Worm (Caenorhabditis elegans) whole organism, late embryonic: ENCODE measurements around the gene calf-1.

Experiments used
- C08G9.2 ChIP-seq: sonication (generic microtip); optimal IDR thresholded peaks from 2 replicates; lab custom pipeline; 2016; ENCODE audit warnings: mild to moderate bottlenecking, missing genetic modification characterization, moderate library complexity, missing compliant biosample characterization
- C38D4.7 ChIP-seq: fragments of 200-800 bp; sonication (Bioruptor generic); optimal IDR thresholded peaks from 2 replicates; lab custom pipeline; 2018; ENCODE audit warnings: mild to moderate bottlenecking, missing genetic modification characterization, moderate library complexity, missing compliant biosample characterization
- F13H6.1 ChIP-seq: sonication (generic microtip); optimal IDR thresholded peaks from 2 replicates; lab custom pipeline; 2016; ENCODE audit warnings: missing genetic modification characterization, missing compliant biosample characterization
- K09A11.1 ChIP-seq: sonication (generic microtip); optimal IDR thresholded peaks from 2 replicates; lab custom pipeline; 2017; ENCODE audit warnings: antibody characterized with exemption, mild to moderate bottlenecking, missing genetic modification characterization, missing compliant biosample characterization; ENCODE audit not compliant: insufficient read depth
- T23F11.4 ChIP-seq: fragments of 200-800 bp; sonication (Bioruptor generic); optimal IDR thresholded peaks from 2 replicates; lab custom pipeline; 2018; ENCODE audit warnings: mild to moderate bottlenecking, missing genetic modification characterization, missing compliant biosample characterization
- Y22D7AL.16 ChIP-seq: sonication (generic microtip); optimal IDR thresholded peaks from 2 replicates; lab custom pipeline; 2016; ENCODE audit warnings: missing genetic modification characterization, missing compliant biosample characterization
- ceh-14 ChIP-seq: sonication (generic microtip); optimal IDR thresholded peaks from 2 replicates; lab custom pipeline; 2016; ENCODE audit warnings: missing genotype, missing genetic modification characterization, missing compliant biosample characterization
- ceh-18 ChIP-seq: sonication (generic microtip); optimal IDR thresholded peaks from 2 replicates; lab custom pipeline; 2016; ENCODE audit warnings: missing genetic modification characterization, missing compliant biosample characterization
- ceh-22 ChIP-seq: sonication (generic microtip); optimal IDR thresholded peaks from 2 replicates; lab custom pipeline; 2017; ENCODE audit warnings: missing biosample characterization, missing genetic modification characterization
- ceh-24 ChIP-seq: sonication (generic microtip); optimal IDR thresholded peaks from 2 replicates; lab custom pipeline; 2016; ENCODE audit warnings: mild to moderate bottlenecking, missing genetic modification characterization, missing compliant biosample characterization
- ceh-30 ChIP-seq: fragments of 150-350 bp; optimal IDR thresholded peaks from 2 replicates; lab custom pipeline; 2014; ENCODE audit warnings: missing biosample characterization, missing genetic modification characterization
- ceh-34 ChIP-seq: sonication (generic microtip); optimal IDR thresholded peaks from 2 replicates; lab custom pipeline; 2016; ENCODE audit warnings: mild to moderate bottlenecking, missing genetic modification characterization, missing compliant biosample characterization
- ceh-45 ChIP-seq: fragments of 200-800 bp; sonication (Bioruptor generic); IDR thresholded peaks from 2 replicates; pipeline ENCODE4 v1.3.6; 2022; ENCODE audit warnings: missing genetic modification reagents, missing genetic modification characterization, missing compliant biosample characterization
- ceh-48 ChIP-seq: sonication (generic microtip); optimal IDR thresholded peaks from 2 replicates; lab custom pipeline; 2016; ENCODE audit warnings: missing genetic modification characterization, inconsistent platforms, missing compliant biosample characterization
- ceh-6 ChIP-seq: fragments of 200-800 bp; sonication (Bioruptor generic); optimal IDR thresholded peaks from 2 replicates; lab custom pipeline; 2018; ENCODE audit warnings: mild to moderate bottlenecking, missing genetic modification characterization, missing compliant biosample characterization
- ceh-9 ChIP-seq: sonication (generic microtip); optimal IDR thresholded peaks from 2 replicates; lab custom pipeline; 2016; ENCODE audit warnings: mild to moderate bottlenecking, missing genetic modification characterization, inconsistent platforms, missing compliant biosample characterization
- elt-4 ChIP-seq: sonication (generic microtip); optimal IDR thresholded peaks from 2 replicates; lab custom pipeline; 2016; ENCODE audit warnings: missing genetic modification characterization, missing compliant biosample characterization
- fax-1 ChIP-seq: sonication (generic microtip); optimal IDR thresholded peaks from 2 replicates; lab custom pipeline; 2016; ENCODE audit warnings: missing genotype, missing genetic modification characterization, missing compliant biosample characterization
- fkh-10 ChIP-seq: fragments of 150-350 bp; optimal IDR thresholded peaks from 2 replicates; lab custom pipeline; 2014; ENCODE audit warnings: missing biosample characterization, missing genetic modification reagents, missing genetic modification characterization
- fkh-6 ChIP-seq: sonication (generic microtip); optimal IDR thresholded peaks from 2 replicates; lab custom pipeline; 2016; ENCODE audit warnings: missing genetic modification characterization, missing compliant biosample characterization
- gmeb-2 ChIP-seq: sonication (generic microtip); optimal IDR thresholded peaks from 2 replicates; lab custom pipeline; 2016; ENCODE audit warnings: missing genetic modification characterization, inconsistent platforms, missing compliant biosample characterization
- hlh-13 ChIP-seq: fragments of 200-800 bp; sonication (Bioruptor generic); optimal IDR thresholded peaks from 2 replicates; lab custom pipeline; 2018; ENCODE audit warnings: mild to moderate bottlenecking, missing genetic modification characterization, missing compliant biosample characterization
- hlh-15 ChIP-seq: sonication (generic microtip); optimal IDR thresholded peaks from 2 replicates; lab custom pipeline; 2016; ENCODE audit warnings: missing genetic modification characterization, missing compliant biosample characterization
- hlh-30 ChIP-seq: sonication (generic microtip); optimal IDR thresholded peaks from 2 replicates; lab custom pipeline; 2017; ENCODE audit warnings: antibody characterized with exemption, missing genetic modification characterization, missing compliant biosample characterization; ENCODE audit not compliant: insufficient read depth
- lin-11 ChIP-seq: fragments of 200-800 bp; sonication (Bioruptor generic); optimal IDR thresholded peaks from 2 replicates; lab custom pipeline; 2018; ENCODE audit warnings: mild to moderate bottlenecking, missing genetic modification characterization, missing compliant biosample characterization
- madf-2 ChIP-seq: sonication (generic microtip); optimal IDR thresholded peaks from 2 replicates; lab custom pipeline; 2017; ENCODE audit warnings: missing genetic modification characterization, missing compliant biosample characterization
- nfya-1 ChIP-seq: sonication (generic microtip); optimal IDR thresholded peaks from 2 replicates; lab custom pipeline; 2017; ENCODE audit warnings: missing genetic modification characterization, mild to moderate bottlenecking, missing compliant biosample characterization, antibody characterized with exemption, moderate library complexity
- nhr-11 ChIP-seq: fragments of 150-350 bp; optimal IDR thresholded peaks from 2 replicates; lab custom pipeline; 2014; ENCODE audit warnings: missing biosample characterization, missing genetic modification characterization
- nhr-232 ChIP-seq: sonication (generic microtip); optimal IDR thresholded peaks from 2 replicates; lab custom pipeline; 2016; ENCODE audit warnings: missing genetic modification characterization, missing compliant biosample characterization
- npax-4 ChIP-seq: sonication (generic microtip); optimal IDR thresholded peaks from 2 replicates; lab custom pipeline; 2016; ENCODE audit warnings: missing genetic modification characterization, missing compliant biosample characterization
- pat-9 ChIP-seq: fragments of 200-800 bp; sonication (Bioruptor generic); optimal IDR thresholded peaks from 2 replicates; lab custom pipeline; 2018; ENCODE audit warnings: mild to moderate bottlenecking, missing genetic modification characterization, moderate library complexity, missing compliant biosample characterization
- pax-1 ChIP-seq: fragments of 150-350 bp; optimal IDR thresholded peaks from 2 replicates; lab custom pipeline; 2014; ENCODE audit warnings: missing biosample characterization, missing genetic modification characterization
- pha-2 ChIP-seq: sonication (generic microtip); optimal IDR thresholded peaks from 2 replicates; lab custom pipeline; 2017; ENCODE audit warnings: mild to moderate bottlenecking, missing genetic modification characterization, missing compliant biosample characterization
- pha-4 ChIP-seq: fragments of 150-350 bp; optimal IDR thresholded peaks from 2 replicates; lab custom pipeline; 2018; ENCODE audit warnings: missing biosample characterization, missing genetic modification reagents, missing genetic modification characterization
- rnt-1 ChIP-seq: sonication (generic microtip); optimal IDR thresholded peaks from 2 replicates; lab custom pipeline; 2016; ENCODE audit warnings: missing genetic modification characterization, missing compliant biosample characterization
- sdc-2 ChIP-seq: sonication (generic microtip); optimal IDR thresholded peaks from 2 replicates; lab custom pipeline; 2016; ENCODE audit warnings: missing genotype, missing genetic modification characterization, missing compliant biosample characterization
- syd-9 ChIP-seq: sonication (generic microtip); optimal IDR thresholded peaks from 2 replicates; lab custom pipeline; 2016; ENCODE audit warnings: mild to moderate bottlenecking, missing genetic modification characterization, moderate library complexity, missing compliant biosample characterization
- tbx-2 ChIP-seq: sonication (generic microtip); optimal IDR thresholded peaks from 2 replicates; lab custom pipeline; 2016; ENCODE audit warnings: missing genetic modification characterization, missing compliant biosample characterization
- unc-42 ChIP-seq: sonication (generic microtip); optimal IDR thresholded peaks from 2 replicates; lab custom pipeline; 2016; ENCODE audit warnings: missing genotype, missing genetic modification characterization, missing compliant biosample characterization
- unc-86 ChIP-seq: sonication (generic microtip); optimal IDR thresholded peaks from 2 replicates; lab custom pipeline; 2016; ENCODE audit warnings: missing genetic modification characterization, missing compliant biosample characterization
- zip-5 ChIP-seq: sonication (generic microtip); optimal IDR thresholded peaks from 2 replicates; lab custom pipeline; 2016; ENCODE audit warnings: missing genetic modification characterization, missing compliant biosample characterization
- ztf-16 ChIP-seq: sonication (generic microtip); optimal IDR thresholded peaks from 2 replicates; lab custom pipeline; 2017; ENCODE audit warnings: missing genetic modification characterization, missing compliant biosample characterization

Gene calf-1

ce11 chrV:20506542-20506941 lies 27.7 kb upstream of the calf-1 start:
- TF ChIP-seq ceh-48 (tag; lab: Kevin White, UChicago) (no peak), ceh-9 (tag; lab: Kevin White, UChicago) (no peak), ceh-22 (tag; lab: Kevin White, UChicago) (no peak), pax-1 (no peak), hlh-15 (tag; lab: Kevin White, UChicago) (no peak), T23F11.4 (GFP tag; lab: Kevin White, UChicago) (no peak), ceh-45 (no peak), C38D4.7 (GFP tag; lab: Kevin White, UChicago) (no peak), pha-2 (tag; lab: Kevin White, UChicago) (no peak), hlh-13 (GFP tag; lab: Kevin White, UChicago) (no peak), syd-9 (tag; lab: Kevin White, UChicago) (no peak), C08G9.2 (tag; lab: Kevin White, UChicago) (no peak), F13H6.1 (tag; lab: Kevin White, UChicago) (no peak), ztf-16 (tag; lab: Kevin White, UChicago) (no peak), fkh-10 (GFP tag; lab: Kevin White, UChicago) (no peak)

- TF ChIP-seq Y22D7AL.16 (tag; lab: Kevin White, UChicago) (no peak), npax-4 (tag; lab: Kevin White, UChicago) (no peak), elt-4 (tag; lab: Kevin White, UChicago) (no peak), unc-86 (tag; lab: Kevin White, UChicago) (no peak), nhr-232 (no peak), pat-9 (no peak), nfya-1 (tag; lab: Kevin White, UChicago) (no peak), fkh-6 (no peak), sdc-2 (tag; lab: Kevin White, UChicago) (no peak), ceh-6 (GFP tag; lab: Kevin White, UChicago) (no peak), C08G9.2 (tag; lab: Kevin White, UChicago) (no peak), ceh-34 (tag; lab: Kevin White, UChicago) (no peak), ceh-30 (no peak)
- TF ChIP-seq, all 69 proteins: peak for 0
These were observed 26.1 kb upstream of the calf-1 start, which contains the start of gene Y38H6C.4 for ce11 chrV:20504997-20505396. Y38H6C.4 (minus strand) TSS chrV:20505097.

- no peak for TF ChIP-seq lin-11 (tag; lab: Kevin White, UChicago)
- no peak for TF ChIP-seq pha-4
- TF ChIP-seq F13H6.1 (tag; lab: Kevin White, UChicago), result no peak
- no peak for TF ChIP-seq fax-1
- no peak for TF ChIP-seq tbx-2 (tag; lab: Kevin White, UChicago)
- TF ChIP-seq ceh-24 (tag; lab: Kevin White, UChicago), result no peak
- TF ChIP-seq hlh-30 (tag; lab: Kevin White, UChicago), result no peak
- no peak for TF ChIP-seq gmeb-2
- no peak for TF ChIP-seq ceh-14 (tag; lab: Kevin White, UChicago)
- TF ChIP-seq unc-86 (tag; lab: Kevin White, UChicago), result no peak
- TF ChIP-seq unc-42 (tag; lab: Kevin White, UChicago), result no peak
- TF ChIP-seq nhr-11 (tag; lab: Kevin White, UChicago), result no peak
- TF ChIP-seq K09A11.1 (tag; lab: Kevin White, UChicago), result no peak
- no peak for TF ChIP-seq zip-5 (tag; lab: Kevin White, UChicago)
- no peak for TF ChIP-seq rnt-1 (tag; lab: Kevin White, UChicago)
- TF ChIP-seq ceh-18 (tag; lab: Kevin White, UChicago), result no peak
- TF ChIP-seq madf-2 (tag; lab: Kevin White, UChicago), result no peak
- TF ChIP-seq pha-2 (tag; lab: Kevin White, UChicago), result no peak
- TF ChIP-seq npax-4 (tag; lab: Kevin White, UChicago), result no peak
These were observed 21.5 kb upstream of the calf-1 start, which contains the start of gene dct-14 for ce11 chrV:20500405-20500804. dct-14 (minus strand) TSS chrV:20500505.
